Worm (Caenorhabditis elegans): Measurements from ENCODE around the gene otub-4.

ce11 chrIV:3348334-3348733 is 29.6 kb downstream of the otub-4 start:
- no peak for TF ChIP-seq ceh-28 (tag; optimal IDR thresholded peaks at IDR 0.05)
- TF ChIP-seq snpc-4 (tag; optimal IDR thresholded peaks at IDR 0.05) = no peak
- TF ChIP-seq D1046.2 (GFP tag; IDR thresholded peaks at IDR 0.05) = no peak
- no peak for TF ChIP-seq lin-13 (GFP tag; optimal IDR thresholded peaks at IDR 0.05)
- no peak for TF ChIP-seq nhr-76 (tag; optimal IDR thresholded peaks at IDR 0.05)
- no peak for TF ChIP-seq tra-1 (GFP tag; IDR thresholded peaks at IDR 0.05)
- TF ChIP-seq lsy-2 (tag; optimal IDR thresholded peaks at IDR 0.05) = no peak
- no peak for TF ChIP-seq skn-1 (tag; optimal IDR thresholded peaks at IDR 0.05)
- TF ChIP-seq daf-12 (tag; optimal IDR thresholded peaks at IDR 0.05) = no peak
- TF ChIP-seq nhr-77 (tag; optimal IDR thresholded peaks at IDR 0.05) = no peak
- no peak for TF ChIP-seq unc-39 (tag; optimal IDR thresholded peaks at IDR 0.05)

Measured in whole organism, L4 larva.